Fruit fly (Drosophila melanogaster) whole organism, embryonic: ENCODE data around the gene CG43054.
A peak's percentile ranks its signal among the peaks of the same experiment; 100 is the strongest.

Experiments used
- Ada2b ChIP-seq: fragments of 200-800 bp; sonication (Bioruptor generic); IDR thresholded peaks from 2 replicates; pipeline ENCODE4 v1.3.6; 2022; ENCODE audit warnings: missing biosample characterization, missing genetic modification characterization
- Awh ChIP-seq: fragments of 200-800 bp; sonication (Bioruptor generic); IDR thresholded peaks from 2 replicates; pipeline ENCODE4, ENCODE4 v1.3.6; 2022; ENCODE audit warnings: missing biosample characterization, missing genetic modification characterization
- B-H1 ChIP-seq: fragments of 200-800 bp; sonication (Bioruptor generic); IDR thresholded peaks from 3 replicates; pipeline ENCODE4 v1.3.6; 2022; ENCODE audit warnings: missing biosample characterization, missing genetic modification characterization
- B-H2 ChIP-seq: fragments of 200-800 bp; sonication (Bioruptor generic); optimal IDR thresholded peaks from 2 replicates; lab custom pipeline; 2018; ENCODE audit warnings: missing biosample characterization, mild to moderate bottlenecking, missing genetic modification characterization
- CG10267 ChIP-seq: fragments of 200-800 bp; sonication (Bioruptor generic); optimal IDR thresholded peaks from 2 replicates; lab custom pipeline; 2018; ENCODE audit warnings: missing biosample characterization, mild to moderate bottlenecking, missing genetic modification characterization, moderate library complexity
- CG10543 ChIP-seq: fragments of 200-800 bp; sonication (Bioruptor generic); optimal IDR thresholded peaks from 3 replicates; lab custom pipeline; 2017; ENCODE audit warnings: missing biosample characterization, mild to moderate bottlenecking, missing genetic modification characterization, moderate library complexity
- CG11398 ChIP-seq: fragments of 200-800 bp; sonication (Bioruptor generic); optimal IDR thresholded peaks from 2 replicates; lab custom pipeline; 2016; ENCODE audit warnings: missing biosample characterization, missing genetic modification characterization
- CG12236 ChIP-seq: fragments of 200-800 bp; sonication (Bioruptor generic); optimal IDR thresholded peaks from 2 replicates; lab custom pipeline; 2016; ENCODE audit warnings: missing biosample characterization, missing genetic modification characterization
- CG12391 ChIP-seq: fragments of 200-800 bp; sonication (Bioruptor generic); optimal IDR thresholded peaks from 3 replicates; lab custom pipeline; 2018; ENCODE audit warnings: missing biosample characterization, mild to moderate bottlenecking, missing genetic modification characterization, moderate library complexity
- CG12769 ChIP-seq: fragments of 200-800 bp; sonication (Bioruptor generic); optimal IDR thresholded peaks from 2 replicates; lab custom pipeline; 2019; ENCODE audit warnings: missing biosample characterization, mild to moderate bottlenecking, missing genetic modification characterization, moderate library complexity
- CG13123 ChIP-seq: fragments of 200-800 bp; sonication (Bioruptor generic); optimal IDR thresholded peaks from 2 replicates; lab custom pipeline; 2016; ENCODE audit warnings: missing biosample characterization, missing genetic modification characterization
- CG13424 ChIP-seq: fragments of 200-800 bp; sonication (Bioruptor generic); optimal IDR thresholded peaks from 2 replicates; lab custom pipeline; 2019; ENCODE audit warnings: missing biosample characterization, mild to moderate bottlenecking, missing genetic modification characterization, moderate library complexity
- CG14860 ChIP-seq: fragments of 200-800 bp; sonication (Bioruptor generic); IDR thresholded peaks from 3 replicates; pipeline ENCODE4 v1.3.6; 2022; ENCODE audit warnings: missing biosample characterization, missing genetic modification characterization; ENCODE audit not compliant: partially characterized antibody
- CG18599 ChIP-seq: fragments of 200-800 bp; sonication (Bioruptor generic); optimal IDR thresholded peaks from 3 replicates; lab custom pipeline; 2017; ENCODE audit warnings: missing biosample characterization, missing genetic modification characterization, mild to moderate bottlenecking, moderate library complexity, missing genetic modification reagents
- CG18764 ChIP-seq: fragments of 200-800 bp; sonication (Bioruptor generic); optimal IDR thresholded peaks from 3 replicates; lab custom pipeline; 2016; ENCODE audit warnings: missing biosample characterization, missing genetic modification characterization
- CG2875 ChIP-seq: fragments of 200-800 bp; sonication (Bioruptor generic); optimal IDR thresholded peaks from 2 replicates; lab custom pipeline; 2017; ENCODE audit warnings: missing biosample characterization, mild to moderate bottlenecking, missing genetic modification characterization, missing genetic modification reagents
- CG31224 ChIP-seq: fragments of 200-800 bp; sonication (Bioruptor generic); IDR thresholded peaks from 2 replicates; pipeline ENCODE4 v1.3.6; 2022; ENCODE audit warnings: missing biosample characterization, missing genetic modification characterization
- CG3281 ChIP-seq: fragments of 200-800 bp; sonication (Bioruptor generic); optimal IDR thresholded peaks from 3 replicates; lab custom pipeline; 2017; ENCODE audit warnings: missing biosample characterization, mild to moderate bottlenecking, missing genetic modification characterization
- CG3726 ChIP-seq: fragments of 200-800 bp; sonication (Bioruptor generic); IDR thresholded peaks from 3 replicates; pipeline ENCODE4, ENCODE4 v1.3.6; 2022; ENCODE audit warnings: missing biosample characterization, missing genetic modification characterization
- CG4854 ChIP-seq: fragments of 200-800 bp; sonication (Bioruptor generic); optimal IDR thresholded peaks from 2 replicates; lab custom pipeline; 2016; ENCODE audit warnings: missing biosample characterization, missing genetic modification characterization, inconsistent platforms
- CG6683 ChIP-seq: fragments of 200-800 bp; sonication (Bioruptor generic); optimal IDR thresholded peaks from 2 replicates; lab custom pipeline; 2017; ENCODE audit warnings: missing biosample characterization, mild to moderate bottlenecking, missing genetic modification characterization, missing genetic modification reagents
- CTCF ChIP-seq: fragments of 200-800 bp; sonication (Bioruptor generic); optimal IDR thresholded peaks from 2 replicates; lab custom pipeline; 2017; ENCODE audit warnings: missing biosample characterization, mild to moderate bottlenecking, missing genetic modification characterization, moderate library complexity
- Dll ChIP-seq: fragments of 200-800 bp; sonication (Bioruptor generic); IDR thresholded peaks from 4 replicates; pipeline ENCODE4 v1.3.6; 2022; ENCODE audit warnings: missing biosample characterization, missing genetic modification characterization; ENCODE audit not compliant: partially characterized antibody
- Doc3 ChIP-seq: fragments of 200-800 bp; sonication (Bioruptor generic); IDR thresholded peaks from 3 replicates; pipeline ENCODE4 v1.3.6; 2022; ENCODE audit warnings: missing biosample characterization, missing genetic modification characterization; ENCODE audit not compliant: partially characterized antibody
- Lhr ChIP-seq: fragments of 200-800 bp; sonication (Bioruptor generic); optimal IDR thresholded peaks from 3 replicates; lab custom pipeline; 2017; ENCODE audit warnings: mild to moderate bottlenecking, missing biosample characterization, missing genetic modification reagents, missing genetic modification characterization
- Lim3 ChIP-seq: fragments of 200-800 bp; sonication (Bioruptor generic); IDR thresholded peaks from 2 replicates; pipeline ENCODE4 v1.3.6; 2022; ENCODE audit warnings: missing biosample characterization, missing genetic modification characterization
- Optix ChIP-seq: fragments of 200-800 bp; sonication (Bioruptor generic); IDR thresholded peaks from 3 replicates; pipeline ENCODE4 v1.3.6; 2022; ENCODE audit warnings: missing biosample characterization, missing genetic modification characterization
- Six4 ChIP-seq: fragments of 200-800 bp; sonication (Bioruptor generic); optimal IDR thresholded peaks from 2 replicates; lab custom pipeline; 2016; ENCODE audit warnings: missing biosample characterization, missing genetic modification characterization
- Sry-β ChIP-seq: fragments of 200-800 bp; sonication (Bioruptor generic); optimal IDR thresholded peaks from 2 replicates; lab custom pipeline; 2018; ENCODE audit warnings: missing biosample characterization, mild to moderate bottlenecking, missing genetic modification characterization, moderate library complexity
- Tbp ChIP-seq: fragments of >200 bp; optimal IDR thresholded peaks from 2 replicates; lab custom pipeline; 2018; ENCODE audit warnings: missing biosample characterization, missing genetic modification characterization
- ac ChIP-seq: fragments of 200-800 bp; sonication (Bioruptor generic); optimal IDR thresholded peaks from 3 replicates; lab custom pipeline; 2017; ENCODE audit warnings: missing biosample characterization, mild to moderate bottlenecking, missing genetic modification characterization
- ara ChIP-seq: fragments of 200-800 bp; sonication (Bioruptor generic); IDR thresholded peaks from 2 replicates; pipeline ENCODE4 v1.3.6; 2022; ENCODE audit warnings: missing biosample characterization, missing genetic modification characterization
- bigmax ChIP-seq: fragments of 200-800 bp; sonication (Bioruptor generic); optimal IDR thresholded peaks from 2 replicates; lab custom pipeline; 2018; ENCODE audit warnings: missing biosample characterization, mild to moderate bottlenecking, missing genetic modification characterization
- cas ChIP-seq: fragments of 200-800 bp; sonication (Bioruptor generic); IDR thresholded peaks from 2 replicates; pipeline ENCODE4 v1.3.6; 2022; ENCODE audit warnings: missing biosample characterization, missing genetic modification characterization
- cg ChIP-seq: fragments of 200-800 bp; sonication (Bioruptor generic); optimal IDR thresholded peaks from 3 replicates; lab custom pipeline; 2019; ENCODE audit warnings: missing biosample characterization, mild to moderate bottlenecking, missing genetic modification characterization, moderate library complexity
- dimm ChIP-seq: fragments of 200-800 bp; sonication (Bioruptor generic); IDR thresholded peaks from 2 replicates; pipeline ENCODE4 v1.3.6; 2022; ENCODE audit warnings: missing biosample characterization, missing genetic modification characterization
- dmrt99B ChIP-seq: fragments of 200-800 bp; sonication (Bioruptor generic); optimal IDR thresholded peaks from 2 replicates; lab custom pipeline; 2018; ENCODE audit warnings: missing biosample characterization, mild to moderate bottlenecking, missing genetic modification characterization, moderate library complexity
- fd102C ChIP-seq: fragments of 200-800 bp; sonication (Bioruptor generic); optimal IDR thresholded peaks from 2 replicates; lab custom pipeline; 2018; ENCODE audit warnings: missing biosample characterization, mild to moderate bottlenecking, missing genetic modification characterization, moderate library complexity
- fd96Cb ChIP-seq: fragments of 200-800 bp; sonication (Bioruptor generic); optimal IDR thresholded peaks from 2 replicates; lab custom pipeline; 2018; ENCODE audit warnings: missing biosample characterization, mild to moderate bottlenecking, missing genetic modification characterization, moderate library complexity
- grn ChIP-seq: fragments of 200-800 bp; sonication (Bioruptor generic); optimal IDR thresholded peaks from 3 replicates; lab custom pipeline; 2017; ENCODE audit warnings: missing biosample characterization, missing genetic modification characterization
- hth ChIP-seq: fragments of >200 bp; optimal IDR thresholded peaks from 2 replicates; lab custom pipeline; 2017; ENCODE audit warnings: inconsistent platforms
- inv ChIP-seq: fragments of 200-800 bp; sonication (Bioruptor generic); IDR thresholded peaks from 2 replicates; pipeline ENCODE4 v1.3.6; 2022; ENCODE audit warnings: missing biosample characterization, missing genetic modification characterization; ENCODE audit not compliant: partially characterized antibody
- jumu ChIP-seq: fragments of 200-800 bp; sonication (Bioruptor generic); optimal IDR thresholded peaks from 3 replicates; lab custom pipeline; 2016; ENCODE audit warnings: missing biosample characterization, missing genetic modification characterization
- lilli ChIP-seq: fragments of 200-800 bp; sonication (Bioruptor generic); optimal IDR thresholded peaks from 3 replicates; lab custom pipeline; 2016; ENCODE audit warnings: missing biosample characterization, missing genetic modification characterization
- nerfin-1 ChIP-seq: fragments of 200-800 bp; sonication (Bioruptor generic); optimal IDR thresholded peaks from 3 replicates; lab custom pipeline; 2019; ENCODE audit warnings: missing biosample characterization, mild to moderate bottlenecking, missing genetic modification characterization, moderate library complexity
- nerfin-2 ChIP-seq: fragments of 200-800 bp; sonication (Bioruptor generic); IDR thresholded peaks from 2 replicates; pipeline ENCODE4 v1.3.6; 2022; ENCODE audit warnings: missing biosample characterization, missing genetic modification characterization; ENCODE audit not compliant: partially characterized antibody
- pnt ChIP-seq: fragments of 200-800 bp; sonication (Bioruptor generic); optimal IDR thresholded peaks from 3 replicates; lab custom pipeline; 2016; ENCODE audit warnings: missing biosample characterization, missing genetic modification characterization
- pros ChIP-seq: fragments of 200-800 bp; sonication (Bioruptor generic); optimal IDR thresholded peaks from 3 replicates; lab custom pipeline; 2019; ENCODE audit warnings: missing biosample characterization, mild to moderate bottlenecking, missing genetic modification characterization, moderate library complexity
- scrt ChIP-seq: fragments of 200-800 bp; sonication (Bioruptor generic); optimal IDR thresholded peaks from 2 replicates; lab custom pipeline; 2018; ENCODE audit warnings: missing biosample characterization, mild to moderate bottlenecking, missing genetic modification characterization, moderate library complexity
- sisA ChIP-seq: fragments of 200-800 bp; sonication (Bioruptor generic); IDR thresholded peaks from 2 replicates; pipeline ENCODE4 v1.3.6; 2022; ENCODE audit warnings: missing biosample characterization, missing genetic modification characterization
- so ChIP-seq: fragments of 200-800 bp; sonication (Bioruptor generic); IDR thresholded peaks from 3 replicates; pipeline ENCODE4 v1.3.6; 2022; ENCODE audit warnings: missing biosample characterization, missing genetic modification characterization
- tin ChIP-seq: fragments of 200-800 bp; sonication (Bioruptor generic); optimal IDR thresholded peaks from 3 replicates; lab custom pipeline; 2016; ENCODE audit warnings: missing biosample characterization, missing genetic modification characterization

The CG43054 gene

dm6 chr2L:17582994-17583393, 44.7 kb upstream of the CG43054 start (continued):
- no peak for TF ChIP-seq nerfin-1 (tag; lab: Kevin White, UChicago)
- no peak for TF ChIP-seq bigmax (GFP tag; lab: Kevin White, UChicago)
- no peak for TF ChIP-seq CTCF
- TF ChIP-seq grn (GFP tag; lab: Kevin White, UChicago): no peak
- TF ChIP-seq ara: no peak
- TF ChIP-seq dimm: no peak
- no peak for TF ChIP-seq Tbp (GFP tag; lab: Kevin White, UChicago)
- no peak; the same call in 1 of the 2 replicates for TF ChIP-seq sisA (GFP tag; lab: Robert Waterston, UW)
- TF ChIP-seq CG12391 (tag; lab: Kevin White, UChicago): peak; percentile 62
- TF ChIP-seq B-H2 (GFP tag; lab: Kevin White, UChicago): no peak
- peak; percentile 22 for TF ChIP-seq CG10267 (tag; lab: Kevin White, UChicago)
- peak; percentile 22 for TF ChIP-seq Lhr (GFP tag; lab: Kevin White, UChicago)
- TF ChIP-seq hth (lab: Kevin White, UChicago): no peak
- no peak for TF ChIP-seq Sry-β (GFP tag; lab: Kevin White, UChicago)
- TF ChIP-seq CG3726 (GFP tag; lab: Robert Waterston, UW): no peak
- peak; percentile 45 for TF ChIP-seq pnt (GFP tag; lab: Kevin White, UChicago)
- TF ChIP-seq fd96Cb (tag; lab: Kevin White, UChicago): peak; percentile 28
- TF ChIP-seq nerfin-2 (GFP tag; lab: Robert Waterston, UW): no peak
- TF ChIP-seq fd102C (GFP tag; lab: Kevin White, UChicago): no peak
- no peak for TF ChIP-seq scrt (GFP tag; lab: Kevin White, UChicago)
- TF ChIP-seq CG12769 (tag; lab: Kevin White, UChicago): peak; percentile 24
- no peak for TF ChIP-seq CG13123 (GFP tag; lab: Kevin White, UChicago)
- no peak for TF ChIP-seq CG11398 (GFP tag; lab: Kevin White, UChicago)
- TF ChIP-seq Ada2b (GFP tag; lab: Robert Waterston, UW): no peak
- no peak for TF ChIP-seq cg (GFP tag; lab: Kevin White, UChicago)
- TF ChIP-seq CG18599 (GFP tag; lab: Kevin White, UChicago): peak; percentile 9
- no peak for TF ChIP-seq Awh (GFP tag; lab: Robert Waterston, UW)
- no peak for TF ChIP-seq B-H1 (GFP tag; lab: Robert Waterston, UW)
- TF ChIP-seq jumu (GFP tag; lab: Kevin White, UChicago): peak; percentile 48
- TF ChIP-seq lilli (GFP tag; lab: Kevin White, UChicago): peak; percentile 38
- no peak for TF ChIP-seq ac (GFP tag; lab: Kevin White, UChicago)
- TF ChIP-seq Six4 (GFP tag; lab: Kevin White, UChicago): no peak
- no peak for TF ChIP-seq so
- no peak for TF ChIP-seq CG18764 (GFP tag; lab: Kevin White, UChicago)
- no peak for TF ChIP-seq inv (GFP tag; lab: Robert Waterston, UW)
- no peak for TF ChIP-seq pros
- TF ChIP-seq cas: no peak
- TF ChIP-seq CG31224: no peak
- TF ChIP-seq tin (GFP tag; lab: Kevin White, UChicago): peak; percentile 16
- no peak for TF ChIP-seq Dll (GFP tag; lab: Robert Waterston, UW)
- TF ChIP-seq CG3281: no peak
- peak; percentile 0 for TF ChIP-seq CG2875 (GFP tag; lab: Kevin White, UChicago)
- TF ChIP-seq Optix (GFP tag; lab: Robert Waterston, UW): no peak; the same call in 2 of the 3 replicates
- no peak for TF ChIP-seq CG6683 (GFP tag; lab: Kevin White, UChicago)
- no peak for TF ChIP-seq CG10543
- no peak for TF ChIP-seq Doc3 (GFP tag; lab: Robert Waterston, UW)
- peak; percentile 54 for TF ChIP-seq dmrt99B (tag; lab: Kevin White, UChicago)
- TF ChIP-seq Lim3 (GFP tag; lab: Robert Waterston, UW): no peak
- TF ChIP-seq CG14860 (GFP tag; lab: Robert Waterston, UW): no peak
- TF ChIP-seq CG4854 (GFP tag; lab: Kevin White, UChicago): no peak
- TF ChIP-seq CG12236 (GFP tag; lab: Kevin White, UChicago): no peak
- TF ChIP-seq CG13424 (tag; lab: Kevin White, UChicago): peak; percentile 52
